Fruit fly (Drosophila melanogaster) whole organism, wandering third instar larva: ENCODE results near the gene Syt14.
A peak's percentile ranks its signal among the peaks of the same experiment; 100 is the strongest.

Experiments
- CG32264 ChIP-seq: fragments of 200-800 bp; sonication (Bioruptor generic); optimal IDR thresholded peaks from 2 replicates; lab custom pipeline; 2016; ENCODE audit warnings: missing biosample characterization, missing genetic modification characterization
- CG9705 ChIP-seq: fragments of 200-800 bp; sonication (Bioruptor generic); optimal IDR thresholded peaks from 2 replicates; lab custom pipeline; 2018; ENCODE audit warnings: missing biosample characterization, mild to moderate bottlenecking, missing genetic modification characterization
- Dfd ChIP-seq: fragments of >200 bp; optimal IDR thresholded peaks from 2 replicates; lab custom pipeline; 2017; ENCODE audit warnings: missing biosample characterization, missing genetic modification characterization
- HLH106 ChIP-seq: fragments of 200-800 bp; optimal IDR thresholded peaks from 3 replicates; lab custom pipeline; 2019; ENCODE audit warnings: missing biosample characterization, mild to moderate bottlenecking, missing genetic modification characterization, moderate library complexity
- Hnf4 ChIP-seq: fragments of 200-800 bp; sonication (Bioruptor generic); optimal IDR thresholded peaks from 2 replicates; lab custom pipeline; 2016; ENCODE audit warnings: missing biosample characterization, mild to moderate bottlenecking, missing genetic modification characterization
- Jra ChIP-seq: sonication (Bioruptor generic); optimal IDR thresholded peaks from 2 replicates; lab custom pipeline; 2016; ENCODE audit warnings: missing biosample characterization, missing genetic modification characterization
- Mio ChIP-seq: sonication (Bioruptor generic); optimal IDR thresholded peaks from 2 replicates; lab custom pipeline; 2016; ENCODE audit warnings: missing biosample characterization, missing genetic modification characterization
- Myc ChIP-seq: fragments of >200 bp; optimal IDR thresholded peaks from 2 replicates; lab custom pipeline; 2017
- N ChIP-seq: fragments of >200 bp; optimal IDR thresholded peaks from 2 replicates; lab custom pipeline; 2018; ENCODE audit warnings: missing biosample characterization, missing external identifiers, missing genetic modification characterization
- OdsH ChIP-seq: fragments of 200-800 bp; sonication (Bioruptor generic); optimal IDR thresholded peaks from 2 replicates; lab custom pipeline; 2016; ENCODE audit warnings: missing biosample characterization, mild to moderate bottlenecking, missing genetic modification characterization
- Sp1 ChIP-seq: fragments of 200-800 bp; sonication (Bioruptor generic); optimal IDR thresholded peaks from 3 replicates; lab custom pipeline; 2019; ENCODE audit warnings: missing biosample characterization, mild to moderate bottlenecking, missing genetic modification characterization, moderate library complexity
- ey ChIP-seq: fragments of 200-800 bp; sonication (Bioruptor generic); optimal IDR thresholded peaks from 2 replicates; lab custom pipeline; 2016; ENCODE audit warnings: missing biosample characterization, missing genetic modification characterization
- foxo ChIP-seq, 2 experiments: fragments of 200-800 bp; sonication (Bioruptor generic); optimal IDR thresholded peaks; 2 replicates in 1 of 2; 3 replicates in 1 of 2; lab custom pipeline; 2016 to 2017; ENCODE audit warnings: missing biosample characterization in 2 of 2, missing genetic modification characterization in 2 of 2
- fru ChIP-seq: fragments of 200-800 bp; sonication (Bioruptor generic); optimal IDR thresholded peaks from 3 replicates; lab custom pipeline; 2016; ENCODE audit warnings: missing biosample characterization, mild to moderate bottlenecking, missing genetic modification characterization
- h ChIP-seq: fragments of 200-800 bp; sonication (Bioruptor generic); optimal IDR thresholded peaks from 3 replicates; lab custom pipeline; 2016; ENCODE audit warnings: missing biosample characterization, mild to moderate bottlenecking, missing genetic modification characterization
- lola ChIP-seq: fragments of >200 bp; optimal IDR thresholded peaks from 2 replicates; lab custom pipeline; 2017; ENCODE audit warnings: missing biosample characterization, missing genetic modification characterization
- psq ChIP-seq: fragments of 200-800 bp; sonication (Bioruptor generic); optimal IDR thresholded peaks from 3 replicates; lab custom pipeline; 2017; ENCODE audit warnings: missing biosample characterization, mild to moderate bottlenecking, missing genetic modification characterization, moderate library complexity
- rgr ChIP-seq: fragments of 200-800 bp; sonication (Bioruptor generic); optimal IDR thresholded peaks from 3 replicates; lab custom pipeline; 2016; ENCODE audit warnings: missing biosample characterization, mild to moderate bottlenecking, missing genetic modification characterization
- sage ChIP-seq: fragments of 200-800 bp; sonication (Bioruptor generic); optimal IDR thresholded peaks from 2 replicates; lab custom pipeline; 2016; ENCODE audit warnings: missing biosample characterization, mild to moderate bottlenecking, missing genetic modification characterization
- tai ChIP-seq: sonication (Bioruptor generic); optimal IDR thresholded peaks from 2 replicates; lab custom pipeline; 2016; ENCODE audit warnings: missing biosample characterization, missing genetic modification characterization
- usp ChIP-seq: fragments of >200 bp; optimal IDR thresholded peaks from 2 replicates; lab custom pipeline; 2017; ENCODE audit warnings: missing biosample characterization, missing genetic modification characterization
- woc ChIP-seq: sonication (Bioruptor generic); optimal IDR thresholded peaks from 2 replicates; lab custom pipeline; 2016; ENCODE audit warnings: missing biosample characterization, mild to moderate bottlenecking, missing genetic modification characterization

Gene Syt14

dm6 chr3R:4280062-4280461, 38.8 kb downstream of the Syt14 start, which contains the start of gene cpx:
Gene cpx, plus strand, starts transcription at chr3R:4280221.
- no peak for TF ChIP-seq psq
- TF ChIP-seq HLH106 (tag; lab: Kevin White, UChicago), result no peak
- TF ChIP-seq Hnf4, result no peak
- TF ChIP-seq CG9705, result no peak
- no peak for TF ChIP-seq ey (GFP tag; lab: Kevin White, UChicago)
- no peak for TF ChIP-seq Mio
- TF ChIP-seq OdsH (GFP tag; lab: Kevin White, UChicago), result no peak
- no peak for TF ChIP-seq woc (GFP tag; lab: Kevin White, UChicago)
- TF ChIP-seq h (GFP tag; lab: Kevin White, UChicago), result no peak
- no peak for TF ChIP-seq N (GFP tag; lab: Kevin White, UChicago)
- no peak for TF ChIP-seq usp (GFP tag; lab: Kevin White, UChicago)
- no peak for TF ChIP-seq rgr
- no peak for TF ChIP-seq Sp1 (GFP tag; lab: Kevin White, UChicago)
- TF ChIP-seq CG32264 (GFP tag; lab: Kevin White, UChicago), result no peak
- TF ChIP-seq sage, result no peak

- no peak for TF ChIP-seq Jra (GFP tag; lab: Kevin White, UChicago)
- no peak for TF ChIP-seq fru (GFP tag; lab: Kevin White, UChicago)
- TF ChIP-seq rgr, result no peak
- no peak for TF ChIP-seq Myc (lab: Kevin White, UChicago)
- TF ChIP-seq, all 38 proteins: peak for 0
These were observed 41.0 kb downstream of the Syt14 start, which contains the start of gene flip for dm6 chr3R:4277828-4278227. Gene flip, minus strand, starts transcription at chr3R:4277928.

- TF ChIP-seq h (GFP tag; lab: Kevin White, UChicago) (no peak), Dfd (GFP tag; lab: Kevin White, UChicago) (peak; percentile 88)
These were observed 50.5 kb downstream of the Syt14 start for dm6 chr3R:4268339-4268738.

- no peak for TF ChIP-seq lola (GFP tag; lab: Kevin White, UChicago)
- TF ChIP-seq foxo (GFP tag; optimal IDR thresholded peaks at IDR 0.05; lab: Kevin White, UChicago), result no peak
- no peak for TF ChIP-seq tai (GFP tag; lab: Kevin White, UChicago)
These were observed 52.4 kb downstream of the Syt14 start, which contains the start of gene CG1092 for dm6 chr3R:4266470-4266869. Gene CG1092, plus strand, starts transcription at chr3R:4266770.
